Fruit fly (Drosophila melanogaster): ENCODE data around the gene lilli.

DNA sequence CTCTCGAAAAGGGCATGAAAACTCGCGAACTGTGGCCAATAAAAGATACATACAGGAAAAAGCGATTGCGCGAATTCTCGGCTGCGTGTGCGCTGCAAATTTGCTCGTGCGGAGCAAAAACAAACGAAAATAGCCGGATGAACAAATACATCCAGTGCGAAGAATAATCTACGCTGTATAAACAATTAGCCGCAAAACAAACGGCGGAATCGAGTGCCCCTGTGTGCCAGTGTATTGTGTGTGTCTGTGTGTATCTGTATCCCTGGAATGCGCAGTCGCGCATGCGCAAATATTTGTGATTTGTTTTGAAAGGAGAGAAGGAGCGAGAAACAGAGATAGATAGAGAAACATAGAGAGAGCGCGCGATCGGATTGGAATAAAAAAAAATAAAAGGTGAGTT lies 113.9 kb downstream of the lilli start:
- TF ChIP-seq CTCF (optimal IDR thresholded peaks at IDR 0.05) (no peak), CG8478 (optimal IDR thresholded peaks at IDR 0.05) (no peak)

All from S2 (cell line).